Worm (Caenorhabditis elegans) whole organism, young adult: ENCODE results near the gene K06H6.2.

Source experiments
- B0019.2 ChIP-seq: fragments of 200-800 bp; sonication (Bioruptor generic); conservative IDR thresholded peaks from 2 replicates; pipeline ENCODE4 v1.3.6; 2022; ENCODE audit warnings: missing genetic modification reagents, missing genetic modification characterization, missing compliant biosample characterization
- B0261.1 ChIP-seq: sonication (generic microtip); optimal IDR thresholded peaks from 2 replicates; lab custom pipeline; 2016; ENCODE audit warnings: mild to moderate bottlenecking, missing genetic modification characterization, moderate library complexity, missing compliant biosample characterization
- F10E7.11 ChIP-seq: sonication (generic microtip); optimal IDR thresholded peaks from 2 replicates; lab custom pipeline; 2017; ENCODE audit warnings: mild to moderate bottlenecking, missing genetic modification characterization, moderate library complexity, missing compliant biosample characterization
- F22D6.2 ChIP-seq: sonication (generic microtip); optimal IDR thresholded peaks from 2 replicates; lab custom pipeline; 2016; ENCODE audit warnings: mild to moderate bottlenecking, missing genetic modification characterization, missing compliant biosample characterization
- F33H1.4 ChIP-seq: fragments of 200-800 bp; sonication (Bioruptor generic); IDR thresholded peaks from 2 replicates; pipeline ENCODE4 v1.3.6; 2022; ENCODE audit warnings: missing genetic modification reagents, missing genetic modification characterization, missing compliant biosample characterization
- F55B11.4 ChIP-seq: sonication (generic microtip); optimal IDR thresholded peaks from 2 replicates; lab custom pipeline; 2016; ENCODE audit warnings: missing compliant biosample characterization, missing genetic modification characterization, borderline replicate concordance; ENCODE audit not compliant: insufficient read depth
- Y79H2A.3 ChIP-seq: fragments of 200-800 bp; sonication (Bioruptor generic); conservative IDR thresholded peaks from 2 replicates; pipeline ENCODE4 v1.3.6; 2022; ENCODE audit warnings: missing genetic modification reagents, missing genetic modification characterization, missing compliant biosample characterization
- attf-5 ChIP-seq: fragments of 200-800 bp; sonication (Bioruptor generic); optimal IDR thresholded peaks from 2 replicates; lab custom pipeline; 2018; ENCODE audit warnings: mild to moderate bottlenecking, missing genetic modification characterization, missing compliant biosample characterization
- bed-1 ChIP-seq: fragments of 200-800 bp; sonication (Bioruptor generic); IDR thresholded peaks from 2 replicates; pipeline ENCODE4 v1.3.6; 2022; ENCODE audit warnings: missing genetic modification reagents, missing genetic modification characterization, missing compliant biosample characterization
- ceh-79 ChIP-seq: sonication (generic microtip); optimal IDR thresholded peaks from 2 replicates; lab custom pipeline; 2017; ENCODE audit warnings: mild to moderate bottlenecking, missing genetic modification characterization, missing compliant biosample characterization
- egl-44 ChIP-seq: fragments of 200-800 bp; sonication (Bioruptor generic); IDR thresholded peaks from 2 replicates; pipeline ENCODE4 v1.3.6; 2022; ENCODE audit warnings: missing genetic modification reagents, missing genetic modification characterization, missing compliant biosample characterization
- egrh-3 ChIP-seq: fragments of 200-800 bp; sonication (Bioruptor generic); IDR thresholded peaks from 2 replicates; pipeline ENCODE4 v1.3.6; 2022; ENCODE audit warnings: missing genetic modification reagents, missing genetic modification characterization, missing compliant biosample characterization
- gei-17 ChIP-seq: fragments of 200-800 bp; sonication (Bioruptor generic); optimal IDR thresholded peaks from 2 replicates; lab custom pipeline; 2018; ENCODE audit warnings: mild to moderate bottlenecking, missing genetic modification characterization, missing compliant biosample characterization
- him-1 ChIP-seq: sonication (generic microtip); optimal IDR thresholded peaks from 2 replicates; lab custom pipeline; 2016; ENCODE audit warnings: missing genotype, missing genetic modification reagents, missing genetic modification characterization, missing compliant biosample characterization
- hlh-12 ChIP-seq: sonication (generic microtip); optimal IDR thresholded peaks from 2 replicates; lab custom pipeline; 2016; ENCODE audit warnings: missing genetic modification characterization, missing compliant biosample characterization
- let-526 ChIP-seq: fragments of 200-800 bp; sonication (Bioruptor generic); IDR thresholded peaks from 2 replicates; pipeline ENCODE4 v1.3.6; 2022; ENCODE audit warnings: missing genetic modification reagents, missing genetic modification characterization, missing compliant biosample characterization
- lin-54 ChIP-seq: fragments of 200-800 bp; sonication (Bioruptor generic); optimal IDR thresholded peaks from 2 replicates; lab custom pipeline; 2018; ENCODE audit warnings: mild to moderate bottlenecking, missing genetic modification characterization, missing compliant biosample characterization
- madf-10 ChIP-seq: sonication (generic microtip); optimal IDR thresholded peaks from 2 replicates; lab custom pipeline; 2016; ENCODE audit warnings: mild to moderate bottlenecking, missing genetic modification characterization, missing compliant biosample characterization
- nhr-120 ChIP-seq: fragments of 200-800 bp; sonication (Bioruptor generic); IDR thresholded peaks from 2 replicates; pipeline ENCODE4 v1.3.6; 2022; ENCODE audit warnings: missing genetic modification characterization, missing compliant biosample characterization
- nhr-179 ChIP-seq: sonication (generic microtip); optimal IDR thresholded peaks from 2 replicates; lab custom pipeline; 2016; ENCODE audit warnings: mild to moderate bottlenecking, missing genetic modification characterization, missing compliant biosample characterization
- nhr-80 ChIP-seq: sonication (generic microtip); optimal IDR thresholded peaks from 2 replicates; lab custom pipeline; 2016; ENCODE audit warnings: missing genetic modification characterization, missing compliant biosample characterization
- rec-8 ChIP-seq, 2 experiments: sonication (generic microtip); optimal IDR thresholded peaks; 2 replicates each; lab custom pipeline; 2016; ENCODE audit warnings: mild to moderate bottlenecking in 2 of 2, missing genetic modification characterization in 2 of 2, missing genetic modification reagents in 2 of 2, missing genotype in 2 of 2, missing biosample characterization in 1 of 2, missing compliant biosample characterization in 1 of 2, moderate library complexity in 1 of 2
- rpc-1 ChIP-seq, 2 experiments: fragments of 150-350 bp in 1 of 2; sonication (generic microtip) in 1 of 2; optimal IDR thresholded peaks; 2 replicates each; lab custom pipeline; 2014 to 2018; ENCODE audit warnings: missing biosample characterization in 1 of 2, missing genetic modification characterization in 1 of 2, missing genetic modification reagents in 1 of 2, missing genotype in 1 of 2
- sdz-38 ChIP-seq: sonication (generic microtip); optimal IDR thresholded peaks from 2 replicates; lab custom pipeline; 2016; ENCODE audit warnings: missing genotype, missing genetic modification characterization, missing compliant biosample characterization
- sptf-2 ChIP-seq: fragments of 200-800 bp; sonication (Bioruptor generic); optimal IDR thresholded peaks from 2 replicates; lab custom pipeline; 2018; ENCODE audit warnings: mild to moderate bottlenecking, missing genetic modification characterization, missing compliant biosample characterization
- tbp1 ChIP-seq: fragments of 200-800 bp; sonication (Bioruptor generic); optimal IDR thresholded peaks from 2 replicates; lab custom pipeline; 2018; ENCODE audit warnings: mild to moderate bottlenecking, missing genetic modification characterization, missing compliant biosample characterization
- tlf-1 ChIP-seq: fragments of 200-800 bp; sonication (Bioruptor generic); optimal IDR thresholded peaks from 2 replicates; lab custom pipeline; 2018; ENCODE audit warnings: mild to moderate bottlenecking, missing genetic modification characterization, missing compliant biosample characterization
- xnd-1 ChIP-seq: sonication (generic microtip); optimal IDR thresholded peaks from 2 replicates; lab custom pipeline; 2016; ENCODE audit warnings: missing genotype, missing genetic modification reagents, missing genetic modification characterization, missing compliant biosample characterization
- ztf-22 ChIP-seq: fragments of 200-800 bp; sonication (Bioruptor generic); optimal IDR thresholded peaks from 2 replicates; lab custom pipeline; 2018; ENCODE audit warnings: mild to moderate bottlenecking, missing genetic modification characterization, moderate library complexity, missing compliant biosample characterization
- ztf-25 ChIP-seq: fragments of 200-800 bp; sonication (Bioruptor generic); IDR thresholded peaks from 2 replicates; pipeline ENCODE4 v1.3.6; 2022; ENCODE audit warnings: missing genetic modification reagents, missing genetic modification characterization, missing compliant biosample characterization

Gene K06H6.2

ce11 chrV:585472-585871, at the start of gene K06H6.2:
K06H6.2 (plus strand) TSS chrV:585772.
- TF ChIP-seq nhr-120 (GFP tag; lab: Robert Waterston, UW) (no peak), hlh-12 (tag; lab: Kevin White, UChicago) (no peak), egrh-3 (GFP tag; lab: Robert Waterston, UW) (no peak), let-526 (GFP tag; lab: Robert Waterston, UW) (no peak), F33H1.4 (GFP tag; lab: Robert Waterston, UW) (no peak), madf-10 (tag; lab: Kevin White, UChicago) (no peak), tbp1 (GFP tag; lab: Kevin White, UChicago) (no peak), lin-54 (GFP tag; lab: Kevin White, UChicago) (no peak)

- TF ChIP-seq ceh-79 (tag; lab: Kevin White, UChicago): no peak
- no peak for TF ChIP-seq ztf-22 (GFP tag; lab: Kevin White, UChicago)
- TF ChIP-seq tlf-1 (GFP tag; lab: Kevin White, UChicago): no peak
- TF ChIP-seq rec-8 (tag; optimal IDR thresholded peaks at IDR 0.05; lab: Kevin White, UChicago): no peak
- TF ChIP-seq egl-44 (GFP tag; lab: Robert Waterston, UW): no peak
- no peak for TF ChIP-seq F10E7.11 (tag; lab: Kevin White, UChicago)
- no peak for TF ChIP-seq nhr-179
- no peak for TF ChIP-seq gei-17 (GFP tag; lab: Kevin White, UChicago)
- no peak for TF ChIP-seq sdz-38
- no peak for TF ChIP-seq bed-1
- no peak for TF ChIP-seq B0261.1 (tag; lab: Kevin White, UChicago)
These were observed 49.0 kb upstream of the K06H6.2 start, which contains the start of gene C14C6.5 for ce11 chrV:536571-536970. C14C6.5 (plus strand) TSS chrV:536628.

ce11 chrV:539040-539510, 46.5 kb upstream of the K06H6.2 start, which contains the start of gene nhr-155:
nhr-155 (plus strand) TSS chrV:539460.
- TF ChIP-seq egl-44 (GFP tag; lab: Robert Waterston, UW): no peak
- TF ChIP-seq, all 124 proteins: peak for 0

- TF ChIP-seq F22D6.2 (tag; lab: Kevin White, UChicago): no peak
- no peak for TF ChIP-seq Y79H2A.3 (GFP tag; lab: Robert Waterston, UW)
- no peak for TF ChIP-seq rpc-1 (optimal IDR thresholded peaks at IDR 0.05; lab: Kevin White, UChicago)
- TF ChIP-seq rpc-1 (tag; optimal IDR thresholded peaks at IDR 0.05; lab: Kevin White, UChicago): no peak
These were observed 44.1 kb upstream of the K06H6.2 start for ce11 chrV:541470-541869.

ce11 chrV:543169-543568, 42.4 kb upstream of the K06H6.2 start, which contains the start of gene C14C6.3:
C14C6.3 (plus strand) TSS chrV:543469.
- TF ChIP-seq F33H1.4 (GFP tag; lab: Robert Waterston, UW) (no peak), ztf-25 (GFP tag; lab: Robert Waterston, UW) (no peak), sptf-2 (GFP tag; lab: Kevin White, UChicago) (no peak), B0019.2 (GFP tag; lab: Robert Waterston, UW) (no peak), attf-5 (GFP tag; lab: Kevin White, UChicago) (no peak), B0261.1 (tag; lab: Kevin White, UChicago) (no peak), madf-10 (tag; lab: Kevin White, UChicago) (no peak), xnd-1 (tag; lab: Kevin White, UChicago) (no peak), F55B11.4 (tag; lab: Kevin White, UChicago) (no peak), nhr-80 (no peak), him-1 (tag; lab: Kevin White, UChicago) (no peak)
